Worm (Caenorhabditis elegans) whole organism, L2 larva: ENCODE data around the gene psd-1.

ENCODE experiments used
- lin-13 ChIP-seq: fragments of 150-350 bp; optimal IDR thresholded peaks from 2 replicates; lab custom pipeline; 2014; ENCODE audit warnings: missing biosample characterization, missing genetic modification reagents, missing genetic modification characterization
- zag-1 ChIP-seq: fragments of 150-350 bp; optimal IDR thresholded peaks from 2 replicates; lab custom pipeline; 2014; ENCODE audit warnings: missing biosample characterization, missing genetic modification characterization

DNA sequence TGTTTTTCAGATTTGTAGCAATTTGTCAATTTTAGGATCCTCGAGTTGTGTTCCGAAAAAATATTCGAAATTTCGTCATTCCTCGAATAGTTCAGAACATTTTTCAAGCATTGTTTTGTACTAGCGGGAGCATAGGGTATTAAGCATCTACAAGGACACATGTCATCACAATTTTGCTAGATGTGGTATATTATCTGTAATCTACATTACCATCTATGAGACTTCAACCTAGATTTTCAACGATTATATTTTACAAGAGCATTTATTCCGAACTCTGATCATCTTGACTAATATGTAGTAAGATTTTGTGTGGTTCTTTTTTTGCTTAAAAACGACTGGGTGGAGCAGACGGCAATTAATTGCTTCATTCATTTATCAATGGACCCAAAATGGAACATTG lies 12.2 kb downstream of the psd-1 start:
- TF ChIP-seq lin-13 (GFP tag; lab: Kevin White, UChicago) = no peak
- no peak for TF ChIP-seq zag-1
